Worm (Caenorhabditis elegans) whole organism, L1 larva: ENCODE data around the gene idpb-5.

Source experiments
- C04F5.9 ChIP-seq: sonication (generic microtip); optimal IDR thresholded peaks from 2 replicates; lab custom pipeline; 2016; ENCODE audit warnings: missing genetic modification characterization, missing compliant biosample characterization
- C16A3.4 ChIP-seq: fragments of 150-350 bp; optimal IDR thresholded peaks from 2 replicates; lab custom pipeline; 2014; ENCODE audit warnings: missing biosample characterization, missing genetic modification characterization
- C34B4.2 ChIP-seq: sonication (generic microtip); optimal IDR thresholded peaks from 2 replicates; lab custom pipeline; 2017; ENCODE audit warnings: mild to moderate bottlenecking, missing genetic modification characterization, missing compliant biosample characterization
- F16B12.6 ChIP-seq: fragments of 150-350 bp; optimal IDR thresholded peaks from 2 replicates; lab custom pipeline; 2014; ENCODE audit warnings: missing biosample characterization, missing genetic modification characterization
- Y116A8C.19 ChIP-seq: sonication (generic microtip); optimal IDR thresholded peaks from 2 replicates; lab custom pipeline; 2016; ENCODE audit warnings: missing compliant biosample characterization, missing genetic modification characterization, borderline replicate concordance
- aha-1 ChIP-seq: fragments of 150-350 bp; optimal IDR thresholded peaks from 2 replicates; lab custom pipeline; 2014; ENCODE audit warnings: missing biosample characterization, missing genetic modification characterization
- alr-1 ChIP-seq: fragments of 200-800 bp; sonication (Bioruptor generic); optimal IDR thresholded peaks from 2 replicates; lab custom pipeline; 2018; ENCODE audit warnings: borderline replicate concordance, mild to moderate bottlenecking, missing genetic modification characterization, missing compliant biosample characterization
- aly-2 ChIP-seq: fragments of 150-350 bp; optimal IDR thresholded peaks from 2 replicates; lab custom pipeline; 2014; ENCODE audit warnings: missing biosample characterization, missing genetic modification characterization
- ceh-63 ChIP-seq: fragments of 200-800 bp; sonication (Bioruptor generic); optimal IDR thresholded peaks from 2 replicates; lab custom pipeline; 2018; ENCODE audit warnings: mild to moderate bottlenecking, missing genetic modification characterization, missing compliant biosample characterization
- ceh-8 ChIP-seq: fragments of 200-800 bp; sonication (Bioruptor generic); optimal IDR thresholded peaks from 2 replicates; lab custom pipeline; 2018; ENCODE audit warnings: mild to moderate bottlenecking, missing genetic modification characterization, moderate library complexity, missing compliant biosample characterization
- ceh-82 ChIP-seq, 3 experiments: fragments of 150-350 bp in 1 of 3; sonication (generic microtip) in 2 of 3; optimal IDR thresholded peaks; 2 replicates each; lab custom pipeline; 2014 to 2017; ENCODE audit warnings: missing biosample characterization in 3 of 3, missing genetic modification characterization in 3 of 3
- ceh-90 ChIP-seq: sonication (generic microtip); optimal IDR thresholded peaks from 2 replicates; lab custom pipeline; 2016; ENCODE audit warnings: missing genetic modification characterization, missing compliant biosample characterization
- dsc-1 ChIP-seq: sonication (generic microtip); optimal IDR thresholded peaks from 2 replicates; lab custom pipeline; 2016; ENCODE audit warnings: mild to moderate bottlenecking, missing genetic modification characterization, missing compliant biosample characterization
- efl-1 ChIP-seq, 4 experiments: fragments of 150-350 bp; optimal IDR thresholded peaks in 3 of 4; peaks in 1 of 4; 1 replicate in 1 of 4; 2 replicates in 3 of 4; lab custom pipeline; 2014; ENCODE audit warnings: missing biosample characterization in 2 of 4, missing genetic modification characterization in 2 of 4, missing genetic modification reagents in 2 of 4
- egl-13 ChIP-seq: sonication (generic microtip); optimal IDR thresholded peaks from 2 replicates; lab custom pipeline; 2016; ENCODE audit warnings: missing genotype, missing genetic modification reagents, missing genetic modification characterization, missing compliant biosample characterization
- elt-2 ChIP-seq: sonication (generic microtip); optimal IDR thresholded peaks from 2 replicates; lab custom pipeline; 2016; ENCODE audit warnings: missing genetic modification characterization, mild to moderate bottlenecking, inconsistent platforms, missing compliant biosample characterization, missing genetic modification reagents
- elt-3 ChIP-seq, 6 experiments: fragments of 150-350 bp in 1 of 6; sonication (generic microtip); optimal IDR thresholded peaks; 2 replicates each; lab custom pipeline; 2017 to 2018; ENCODE audit warnings: missing biosample characterization in 6 of 6, missing genetic modification characterization in 6 of 6, inconsistent platforms in 1 of 6
- fkh-8 ChIP-seq: sonication (generic microtip); optimal IDR thresholded peaks from 2 replicates; lab custom pipeline; 2016; ENCODE audit warnings: mild to moderate bottlenecking, missing genetic modification characterization, missing compliant biosample characterization
- fos-1 ChIP-seq: fragments of 150-350 bp; optimal IDR thresholded peaks from 2 replicates; lab custom pipeline; 2014; ENCODE audit warnings: missing biosample characterization, missing genetic modification characterization
- grh-1 ChIP-seq: fragments of 200-800 bp; sonication (Bioruptor generic); IDR thresholded peaks from 2 replicates; pipeline ENCODE4 v1.3.6; 2022; ENCODE audit warnings: missing genetic modification reagents, missing genetic modification characterization, missing compliant biosample characterization
- hlh-17 ChIP-seq: fragments of 200-800 bp; sonication (Bioruptor generic); optimal IDR thresholded peaks from 2 replicates; lab custom pipeline; 2018; ENCODE audit warnings: missing genetic modification characterization, mild to moderate bottlenecking, missing compliant biosample characterization, moderate library complexity, borderline replicate concordance
- hpl-2 ChIP-seq: fragments of 150-350 bp; optimal IDR thresholded peaks from 2 replicates; lab custom pipeline; 2014; ENCODE audit warnings: missing biosample characterization, missing genetic modification reagents, missing genetic modification characterization
- lin-39 ChIP-seq: fragments of 150-350 bp; optimal IDR thresholded peaks from 2 replicates; lab custom pipeline; 2014; ENCODE audit warnings: missing biosample characterization, missing genetic modification reagents, missing genetic modification characterization
- lir-3 ChIP-seq: sonication (generic microtip); optimal IDR thresholded peaks from 2 replicates; lab custom pipeline; 2016; ENCODE audit warnings: mild to moderate bottlenecking, missing genetic modification characterization, moderate library complexity, missing compliant biosample characterization; ENCODE audit not compliant: poor library complexity
- lsy-2 ChIP-seq, 2 experiments: fragments of 150-350 bp; optimal IDR thresholded peaks; 2 replicates each; lab custom pipeline; 2014; ENCODE audit warnings: missing biosample characterization in 2 of 2, missing genetic modification characterization in 2 of 2
- mdl-1 ChIP-seq, 2 experiments: fragments of 150-350 bp; optimal IDR thresholded peaks; 2 replicates each; lab custom pipeline; 2014 to 2017; ENCODE audit warnings: missing biosample characterization in 2 of 2, missing genetic modification characterization in 2 of 2, inconsistent platforms in 1 of 2
- mef-2 ChIP-seq: fragments of 150-350 bp; optimal IDR thresholded peaks from 2 replicates; lab custom pipeline; 2014; ENCODE audit warnings: missing biosample characterization, missing genetic modification characterization
- nhr-19 ChIP-seq: fragments of 200-800 bp; sonication (Bioruptor generic); conservative IDR thresholded peaks from 2 replicates; pipeline ENCODE4 v1.3.6; 2022; ENCODE audit warnings: missing genetic modification characterization, missing compliant biosample characterization
- nhr-20 ChIP-seq: sonication (generic microtip); optimal IDR thresholded peaks from 2 replicates; lab custom pipeline; 2016; ENCODE audit warnings: mild to moderate bottlenecking, missing genetic modification characterization, missing compliant biosample characterization
- nhr-28 ChIP-seq: fragments of 150-350 bp; optimal IDR thresholded peaks from 2 replicates; lab custom pipeline; 2014; ENCODE audit warnings: missing biosample characterization, missing genetic modification characterization
- nhr-71 ChIP-seq: sonication (generic microtip); optimal IDR thresholded peaks from 2 replicates; lab custom pipeline; 2016; ENCODE audit warnings: mild to moderate bottlenecking, missing genetic modification characterization, moderate library complexity, missing compliant biosample characterization
- nhr-76 ChIP-seq: sonication (generic microtip); optimal IDR thresholded peaks from 2 replicates; lab custom pipeline; 2017; ENCODE audit warnings: missing biosample characterization, missing genetic modification characterization
- nhr-84 ChIP-seq: sonication (generic microtip); optimal IDR thresholded peaks from 2 replicates; lab custom pipeline; 2017; ENCODE audit warnings: missing biosample characterization, missing genetic modification characterization
- nhr-85 ChIP-seq: sonication (generic microtip); peaks from one replicate; lab custom pipeline; 2016; ENCODE audit warnings: missing genetic modification characterization, inconsistent platforms, missing compliant biosample characterization
- pag-3 ChIP-seq: sonication (generic microtip); optimal IDR thresholded peaks from 2 replicates; lab custom pipeline; 2017; ENCODE audit warnings: missing genetic modification characterization, mild to moderate bottlenecking, missing compliant biosample characterization, antibody characterized with exemption, borderline replicate concordance; ENCODE audit not compliant: insufficient read depth
- pax-3 ChIP-seq: fragments of 200-800 bp; sonication (Bioruptor generic); optimal IDR thresholded peaks from 2 replicates; lab custom pipeline; 2018; ENCODE audit warnings: mild to moderate bottlenecking, missing genetic modification characterization, moderate library complexity, missing compliant biosample characterization
- pqm-1 ChIP-seq: sonication (generic microtip); optimal IDR thresholded peaks from 3 replicates; lab custom pipeline; 2017; ENCODE audit warnings: missing biosample characterization, missing genetic modification characterization
- rnt-1 ChIP-seq: sonication (generic microtip); optimal IDR thresholded peaks from 2 replicates; lab custom pipeline; 2016; ENCODE audit warnings: mild to moderate bottlenecking, missing genetic modification characterization, moderate library complexity, missing compliant biosample characterization
- skn-1 ChIP-seq: fragments of 150-350 bp; optimal IDR thresholded peaks from 2 replicates; lab custom pipeline; 2014; ENCODE audit warnings: missing biosample characterization, missing genetic modification characterization
- snpc-4 ChIP-seq: fragments of 150-350 bp; optimal IDR thresholded peaks from 2 replicates; lab custom pipeline; 2014; ENCODE audit warnings: missing biosample characterization, missing genetic modification characterization
- snu-23 ChIP-seq: sonication (generic microtip); optimal IDR thresholded peaks from 2 replicates; lab custom pipeline; 2016; ENCODE audit warnings: missing genetic modification characterization, missing compliant biosample characterization
- sox-4 ChIP-seq: sonication (generic microtip); optimal IDR thresholded peaks from 2 replicates; lab custom pipeline; 2016; ENCODE audit warnings: missing genetic modification characterization, missing compliant biosample characterization
- sptf-1 ChIP-seq: fragments of 150-350 bp; optimal IDR thresholded peaks from 2 replicates; lab custom pipeline; 2014; ENCODE audit warnings: missing biosample characterization, missing genetic modification characterization
- unc-130 ChIP-seq: fragments of 150-350 bp; optimal IDR thresholded peaks from 2 replicates; lab custom pipeline; 2017; ENCODE audit warnings: missing biosample characterization, missing genetic modification characterization, inconsistent platforms
- unc-30 ChIP-seq: sonication (generic microtip); optimal IDR thresholded peaks from 2 replicates; lab custom pipeline; 2017; ENCODE audit warnings: missing biosample characterization, missing genetic modification characterization
- unc-62 ChIP-seq: fragments of 150-350 bp; optimal IDR thresholded peaks from 2 replicates; lab custom pipeline; 2014; ENCODE audit warnings: missing biosample characterization, missing genetic modification reagents, missing genetic modification characterization
- unc-86 ChIP-seq: sonication (generic microtip); optimal IDR thresholded peaks from 2 replicates; lab custom pipeline; 2016; ENCODE audit warnings: missing genetic modification characterization, missing compliant biosample characterization
- unc-98 ChIP-seq: fragments of 200-800 bp; sonication (Bioruptor generic); IDR thresholded peaks from 2 replicates; pipeline ENCODE4 v1.3.6; 2022; ENCODE audit warnings: missing genetic modification characterization, missing compliant biosample characterization
- vab-15 ChIP-seq: sonication (generic microtip); optimal IDR thresholded peaks from 2 replicates; lab custom pipeline; 2017; ENCODE audit warnings: missing genotype, mild to moderate bottlenecking, missing genetic modification characterization, missing compliant biosample characterization
- xbp-1 ChIP-seq: sonication (generic microtip); optimal IDR thresholded peaks from 2 replicates; lab custom pipeline; 2016; ENCODE audit warnings: missing genetic modification characterization, missing compliant biosample characterization
- zip-4 ChIP-seq: fragments of 200-800 bp; sonication (Bioruptor generic); optimal IDR thresholded peaks from 2 replicates; lab custom pipeline; 2018; ENCODE audit warnings: mild to moderate bottlenecking, missing genetic modification characterization, moderate library complexity, missing compliant biosample characterization
- ztf-11 ChIP-seq, 2 experiments: sonication (generic microtip); optimal IDR thresholded peaks; 2 replicates each; lab custom pipeline; 2016 to 2017; ENCODE audit warnings: missing genetic modification characterization in 2 of 2, missing biosample characterization in 1 of 2, missing compliant biosample characterization in 1 of 2
- ztf-4 ChIP-seq: fragments of 150-350 bp; optimal IDR thresholded peaks from 2 replicates; lab custom pipeline; 2014; ENCODE audit warnings: missing biosample characterization, missing genetic modification characterization

The idpb-5 gene

ce11 chrV:11885087-11885486 lies 45.8 kb downstream of the idpb-5 start (continued):
- TF ChIP-seq Y116A8C.19 (tag; lab: Kevin White, UChicago) (no peak), unc-130 (tag; lab: Kevin White, UChicago) (no peak), ztf-4 (no peak), grh-1 (no peak), sox-4 (tag; lab: Kevin White, UChicago) (no peak), unc-86 (tag; lab: Kevin White, UChicago) (no peak), nhr-20 (peak; percentile 68), efl-1 (optimal IDR thresholded peaks at IDR 0.05; lab: Kevin White, UChicago) (no peak), efl-1 (GFP tag; optimal IDR thresholded peaks at IDR 0.05 in 1 of 2; lab: Kevin White, UChicago) (no peak), hlh-17 (GFP tag; lab: Kevin White, UChicago) (no peak), unc-62 (GFP tag; lab: Kevin White, UChicago) (no peak), nhr-71 (tag; lab: Kevin White, UChicago) (peak; percentile 64), aly-2 (tag; lab: Kevin White, UChicago) (no peak), elt-3 (tag; optimal IDR thresholded peaks at IDR 0.05; lab: Kevin White, UChicago) (no peak), lir-3 (tag; lab: Kevin White, UChicago) (no peak), C04F5.9 (tag; lab: Kevin White, UChicago) (no peak), hpl-2 (GFP tag; lab: Kevin White, UChicago) (no peak), sptf-1 (tag; lab: Kevin White, UChicago) (no peak), lsy-2 (tag; optimal IDR thresholded peaks at IDR 0.05; lab: Kevin White, UChicago) (peak in 1 of 2 experiments; percentile 9), ceh-90 (tag; lab: Kevin White, UChicago) (no peak), ceh-82 (tag; optimal IDR thresholded peaks at IDR 0.05; lab: Kevin White, UChicago) (no peak), skn-1 (tag; lab: Kevin White, UChicago) (no peak), ceh-63 (GFP tag; lab: Kevin White, UChicago) (no peak), vab-15 (tag; lab: Kevin White, UChicago) (no peak), pqm-1 (tag; lab: Kevin White, UChicago) (no peak), dsc-1 (tag; lab: Kevin White, UChicago) (no peak), fkh-8 (no peak), C34B4.2 (no peak), rnt-1 (peak; percentile 5), fos-1 (tag; lab: Kevin White, UChicago) (no peak), F16B12.6 (tag; lab: Kevin White, UChicago) (no peak), snpc-4 (tag; lab: Kevin White, UChicago) (no peak), nhr-76 (tag; lab: Kevin White, UChicago) (no peak), C16A3.4 (peak; percentile 2), xbp-1 (tag; lab: Kevin White, UChicago) (no peak), pax-3 (tag; lab: Kevin White, UChicago) (no peak), aha-1 (tag; lab: Kevin White, UChicago) (no peak), mdl-1 (tag; optimal IDR thresholded peaks at IDR 0.05; lab: Kevin White, UChicago) (peak in 1 of 2 experiments; percentile 0), nhr-85 (tag; lab: Kevin White, UChicago) (peak; percentile 42), nhr-84 (no peak), alr-1 (no peak), pag-3 (tag; lab: Kevin White, UChicago) (no peak), mef-2 (tag; lab: Kevin White, UChicago) (no peak), elt-2 (no peak), nhr-19 (GFP tag; lab: Robert Waterston, UW) (peak; percentile 73), egl-13 (no peak), unc-98 (GFP tag; lab: Robert Waterston, UW) (no peak), lin-39 (tag; lab: Kevin White, UChicago) (no peak), unc-30 (no peak), snu-23 (peak; percentile 40), ztf-11 (tag; optimal IDR thresholded peaks at IDR 0.05; lab: Kevin White, UChicago) (no peak), zip-4 (no peak), nhr-28 (no peak), ceh-8 (GFP tag; lab: Kevin White, UChicago) (no peak)
